Fruit fly (Drosophila melanogaster) whole organism, wandering third instar larva: ENCODE data around the gene Sgs8.

Experiments used
- CG32264 ChIP-seq: fragments of 200-800 bp; sonication (Bioruptor generic); optimal IDR thresholded peaks from 2 replicates; lab custom pipeline; 2016; ENCODE audit warnings: missing biosample characterization, missing genetic modification characterization
- Dfd ChIP-seq: fragments of >200 bp; optimal IDR thresholded peaks from 2 replicates; lab custom pipeline; 2017; ENCODE audit warnings: missing biosample characterization, missing genetic modification characterization
- Dif ChIP-seq: fragments of 200-275, 200-300 bp; sonication (Bioruptor generic); optimal IDR thresholded peaks from 2 replicates; lab custom pipeline; 2018; ENCODE audit warnings: missing biosample characterization, missing genetic modification characterization; ENCODE audit not compliant: partially characterized antibody
- Hr78 ChIP-seq: fragments of >200 bp; optimal IDR thresholded peaks from 2 replicates; lab custom pipeline; 2017; ENCODE audit warnings: missing biosample characterization, missing genetic modification characterization
- dl ChIP-seq, 2 experiments: fragments of 175-275, 200-275 bp in 1 of 2; fragments of 200-275 bp in 1 of 2; sonication (Bioruptor generic); optimal IDR thresholded peaks; lab custom pipeline; 2018; ENCODE audit warnings: mild to moderate bottlenecking in 2 of 2, missing biosample characterization in 2 of 2, missing genetic modification characterization in 2 of 2, moderate library complexity in 2 of 2; ENCODE audit not compliant: partially characterized antibody in 2 of 2, insufficient read depth in 1 of 2
- lola ChIP-seq: fragments of >200 bp; optimal IDR thresholded peaks from 2 replicates; lab custom pipeline; 2017; ENCODE audit warnings: missing biosample characterization, missing genetic modification characterization
- usp ChIP-seq: fragments of >200 bp; optimal IDR thresholded peaks from 2 replicates; lab custom pipeline; 2017; ENCODE audit warnings: missing biosample characterization, missing genetic modification characterization

DNA sequence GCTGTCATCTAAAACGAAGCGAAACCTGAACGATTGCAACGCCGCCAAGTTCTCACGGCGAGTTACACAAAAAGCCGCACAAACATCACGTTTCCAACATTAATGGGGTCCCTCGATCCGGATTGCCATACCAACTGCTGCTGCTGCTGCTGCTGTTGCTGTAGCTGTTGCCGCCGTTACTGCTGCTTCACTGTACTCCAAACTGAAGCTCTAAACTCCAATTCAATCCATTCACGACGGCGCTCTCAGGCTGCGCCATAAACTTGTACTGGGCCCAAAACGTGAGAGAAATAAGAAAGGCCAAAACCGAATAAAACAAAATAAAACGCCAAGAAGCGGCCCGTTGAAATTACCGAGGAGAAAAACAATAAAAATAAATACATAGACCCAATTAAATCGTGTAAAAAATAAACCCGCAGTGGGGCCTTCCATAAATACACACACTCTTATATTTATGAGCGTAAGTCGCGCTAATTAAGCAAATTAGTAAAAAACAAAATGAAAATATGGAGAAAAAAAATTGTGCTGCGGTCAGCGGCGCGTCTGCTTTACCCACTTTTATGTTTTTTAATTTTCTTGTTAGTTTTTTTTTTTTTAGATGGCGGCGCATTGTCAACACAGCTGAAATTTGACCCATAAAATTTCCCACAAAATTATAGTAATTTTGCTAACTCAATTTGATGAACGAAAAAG, 38.3 kb upstream of the Sgs8 start:
- TF ChIP-seq Dif (GFP tag; lab: Kevin White, UChicago) = no peak
- no peak for TF ChIP-seq Hr78 (GFP tag; lab: Kevin White, UChicago)
- TF ChIP-seq usp (GFP tag; lab: Kevin White, UChicago) = no peak
- TF ChIP-seq Dfd (GFP tag; lab: Kevin White, UChicago) = no peak
- TF ChIP-seq lola (GFP tag; lab: Kevin White, UChicago) = no peak
- no peak for TF ChIP-seq CG32264 (GFP tag; lab: Kevin White, UChicago)
- TF ChIP-seq dl (GFP tag; optimal IDR thresholded peaks at IDR 0.05; lab: Kevin White, UChicago; ENCODE audit: insufficient read depth in 1 of 2, partially characterized antibody in 2 of 2) = no peak
